Worm (Caenorhabditis elegans) whole organism, L4 larva: ENCODE results near the gene F43G6.16.

Experiments
- F44E2.7 ChIP-seq: fragments of 200-800 bp; sonication (Bioruptor generic); IDR thresholded peaks from 2 replicates; pipeline ENCODE4 v2.1.2; 2022; ENCODE audit warnings: missing genetic modification characterization, missing compliant biosample characterization
- attf-4 ChIP-seq: sonication (generic microtip); optimal IDR thresholded peaks from 3 replicates; lab custom pipeline; 2017; ENCODE audit warnings: missing biosample characterization, missing genetic modification characterization
- hif-1 ChIP-seq, 2 experiments: sonication (generic microtip); optimal IDR thresholded peaks; 2 replicates each; lab custom pipeline; 2016 to 2017; ENCODE audit warnings: missing compliant biosample characterization in 2 of 2, missing genetic modification characterization in 2 of 2, missing genetic modification reagents in 2 of 2, missing genotype in 2 of 2, mild to moderate bottlenecking in 1 of 2
- hlh-11 ChIP-seq: fragments of 200-800 bp; sonication (Bioruptor generic); optimal IDR thresholded peaks from 2 replicates; lab custom pipeline; 2018; ENCODE audit warnings: mild to moderate bottlenecking, missing genetic modification characterization, missing compliant biosample characterization
- lin-15B ChIP-seq: fragments of 150-350 bp; sonication (generic microtip); optimal IDR thresholded peaks from 3 replicates; lab custom pipeline; 2014; ENCODE audit warnings: missing biosample characterization, missing genetic modification characterization
- mep-1 ChIP-seq: fragments of 150-350 bp; sonication (generic microtip); optimal IDR thresholded peaks from 3 replicates; lab custom pipeline; 2014; ENCODE audit warnings: missing biosample characterization, missing genetic modification characterization
- mxl-2 ChIP-seq: fragments of 200-800 bp; sonication (Bioruptor generic); conservative IDR thresholded peaks from 2 replicates; pipeline ENCODE4 v1.3.6; 2022; ENCODE audit warnings: missing genetic modification reagents, missing genetic modification characterization, missing compliant biosample characterization
- nhr-25 ChIP-seq: sonication (generic microtip); optimal IDR thresholded peaks from 2 replicates; lab custom pipeline; 2017; ENCODE audit warnings: missing genetic modification characterization, mild to moderate bottlenecking, missing compliant biosample characterization, antibody characterized with exemption, moderate library complexity, borderline replicate concordance; ENCODE audit not compliant: insufficient read depth
- nhr-28 ChIP-seq: fragments of 150-350 bp; optimal IDR thresholded peaks from 2 replicates; lab custom pipeline; 2014; ENCODE audit warnings: missing biosample characterization, missing genetic modification characterization
- nhr-76 ChIP-seq: fragments of 150-350 bp; optimal IDR thresholded peaks from 2 replicates; lab custom pipeline; 2014; ENCODE audit warnings: missing biosample characterization, missing genetic modification characterization
- unc-130 ChIP-seq: sonication (generic microtip); optimal IDR thresholded peaks from 2 replicates; lab custom pipeline; 2016; ENCODE audit warnings: missing genetic modification reagents, missing genetic modification characterization, missing compliant biosample characterization
- zfp-2 ChIP-seq: sonication (generic microtip); optimal IDR thresholded peaks from 2 replicates; lab custom pipeline; 2016; ENCODE audit warnings: mild to moderate bottlenecking, missing genetic modification characterization, missing compliant biosample characterization

- TF ChIP-seq zfp-2 (tag; lab: Kevin White, UChicago) = no peak
- TF ChIP-seq hif-1 (tag; optimal IDR thresholded peaks at IDR 0.05; lab: Kevin White, UChicago) = no peak
- TF ChIP-seq mxl-2 (GFP tag; lab: Robert Waterston, UW) = no peak
- TF ChIP-seq hlh-11 (tag; lab: Kevin White, UChicago) = no peak
- TF ChIP-seq attf-4 (tag; lab: Kevin White, UChicago) = no peak
- TF ChIP-seq nhr-76 (tag; lab: Kevin White, UChicago) = no peak
- no peak for TF ChIP-seq lin-15B
- no peak for TF ChIP-seq nhr-25 (tag; lab: Kevin White, UChicago)
- no peak for TF ChIP-seq nhr-28 (tag; lab: Kevin White, UChicago)
- TF ChIP-seq unc-130 (GFP tag; lab: Kevin White, UChicago) = no peak
- no peak for TF ChIP-seq F44E2.7 (GFP tag; lab: Robert Waterston, UW)
- TF ChIP-seq mep-1 (tag; lab: Kevin White, UChicago) = no peak
Observed at ce11 chrII:11733850-11734249, 48.6 kb downstream of the F43G6.16 start.
